Worm (Caenorhabditis elegans): ENCODE measurements around the gene F35G12.12.

F35G12.12 gene

DNA sequence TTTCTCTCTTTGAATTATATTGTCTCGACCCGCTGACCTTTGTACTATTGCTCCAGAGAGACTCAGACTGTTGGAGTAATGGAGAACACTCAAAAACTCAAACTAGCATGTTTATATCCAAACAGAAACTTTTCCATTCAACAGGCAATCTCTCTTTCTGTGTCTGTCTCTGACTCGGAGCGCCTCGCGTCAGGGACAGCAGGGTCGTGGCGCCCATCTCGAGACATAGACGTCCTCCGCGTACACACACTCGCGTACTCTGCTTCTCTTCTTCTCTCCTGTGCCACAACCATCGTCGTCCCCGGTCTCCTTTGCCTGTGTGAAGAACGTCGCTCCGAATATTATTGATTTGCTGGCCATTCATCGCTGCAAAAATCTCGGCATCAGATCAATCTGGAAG is 29.6 kb upstream of the F35G12.12 start:
- TF ChIP-seq drap-1 (GFP tag; optimal IDR thresholded peaks at IDR 0.05) (no peak), pha-4 (tag; optimal IDR thresholded peaks at IDR 0.05) (peak; percentile 33)

DNA sequence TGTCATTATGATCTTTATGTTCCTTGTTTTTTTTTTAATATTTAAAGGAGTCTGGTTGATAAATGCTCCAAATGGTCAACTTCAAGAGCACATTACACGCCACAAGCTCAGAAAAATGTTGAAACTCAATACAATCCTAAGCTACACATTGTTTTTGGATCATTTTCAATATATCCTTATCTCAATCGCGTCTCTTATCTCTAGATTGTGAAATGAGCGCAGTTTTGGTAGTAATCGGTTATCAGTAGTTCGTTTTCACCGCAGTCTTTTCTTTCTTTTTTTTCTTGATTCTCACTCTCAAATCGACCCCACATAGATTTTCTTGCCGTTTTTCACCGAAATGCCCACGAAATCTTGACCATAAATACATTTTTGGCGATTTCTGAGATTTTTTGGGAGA is 28.7 kb upstream of the F35G12.12 start:
- TF ChIP-seq blmp-1 (tag; optimal IDR thresholded peaks at IDR 0.05), result no peak
- no peak for TF ChIP-seq elt-1 (tag; optimal IDR thresholded peaks at IDR 0.05; ENCODE audit: borderline replicate concordance, insufficient read depth)
- no peak for TF ChIP-seq M03D4.4 (tag; optimal IDR thresholded peaks at IDR 0.05)
- no peak for TF ChIP-seq drap-1 (GFP tag; optimal IDR thresholded peaks at IDR 0.05)
- no peak for TF ChIP-seq sptf-1 (tag; optimal IDR thresholded peaks at IDR 0.05)
- TF ChIP-seq lin-13 (tag; optimal IDR thresholded peaks at IDR 0.05), result no peak

DNA sequence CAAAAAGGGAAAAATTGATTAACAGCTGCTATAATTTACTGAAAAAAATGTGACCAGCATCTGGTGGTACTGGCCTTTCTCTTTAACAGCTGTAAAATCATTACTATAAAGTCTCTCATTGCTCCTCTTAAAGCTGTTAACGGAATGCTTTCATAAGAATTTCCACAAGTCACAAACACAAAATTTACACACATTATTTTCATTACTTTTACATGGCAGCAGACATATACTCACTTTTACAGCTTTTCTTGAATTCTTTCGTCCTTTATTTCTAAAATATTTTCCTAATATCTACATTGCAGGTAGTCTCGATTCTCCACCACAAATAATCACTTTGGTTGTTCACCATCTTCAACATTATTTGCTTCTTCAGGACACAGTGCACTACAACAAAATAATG is 28.3 kb upstream of the F35G12.12 start, which contains the start of gene imph-1:
imph-1 (plus strand) TSS at position 301 of the 400 bp plus-strand sequence.
- no peak for TF ChIP-seq zip-8 (tag; optimal IDR thresholded peaks at IDR 0.05)
- TF ChIP-seq unc-39 (tag; optimal IDR thresholded peaks at IDR 0.05), result no peak
- no peak for TF ChIP-seq ceh-43 (GFP tag; optimal IDR thresholded peaks at IDR 0.05)
- no peak for TF ChIP-seq mls-2 (tag; optimal IDR thresholded peaks at IDR 0.05)
- no peak for TF ChIP-seq drap-1 (GFP tag; optimal IDR thresholded peaks at IDR 0.05)
- no peak for TF ChIP-seq flh-1 (GFP tag; optimal IDR thresholded peaks at IDR 0.05)
- no peak for TF ChIP-seq lin-13 (tag; optimal IDR thresholded peaks at IDR 0.05)
- no peak for TF ChIP-seq cnd-1 (tag; optimal IDR thresholded peaks at IDR 0.05)
- no peak for TF ChIP-seq nhr-2 (tag; optimal IDR thresholded peaks at IDR 0.05)
- no peak for TF ChIP-seq unc-62 (GFP tag; optimal IDR thresholded peaks at IDR 0.05)
- TF ChIP-seq blmp-1 (tag; optimal IDR thresholded peaks at IDR 0.05), result no peak

DNA sequence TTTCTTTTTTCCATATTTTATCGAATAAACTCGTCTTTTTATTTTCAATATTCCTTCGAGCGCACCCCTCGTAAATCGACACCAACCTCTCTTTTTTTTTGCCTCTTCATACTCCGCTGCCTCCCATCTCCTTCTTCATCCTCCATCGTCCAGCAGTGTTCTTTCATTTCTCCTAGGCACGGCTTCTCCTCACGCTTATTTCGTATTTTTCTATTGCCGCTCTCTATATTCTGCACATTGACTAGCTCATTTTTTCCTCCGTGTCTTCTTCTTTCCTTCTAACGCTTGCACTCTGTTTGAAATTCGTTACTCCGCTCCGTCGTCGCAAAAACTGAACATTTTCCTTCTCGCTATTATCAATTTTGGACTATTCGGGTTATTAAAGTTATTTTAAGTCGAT is 26.2 kb upstream of the F35G12.12 start:
- TF ChIP-seq drap-1 (GFP tag; optimal IDR thresholded peaks at IDR 0.05) (no peak), ces-1 (GFP tag; optimal IDR thresholded peaks at IDR 0.05) (peak; percentile 3)

DNA sequence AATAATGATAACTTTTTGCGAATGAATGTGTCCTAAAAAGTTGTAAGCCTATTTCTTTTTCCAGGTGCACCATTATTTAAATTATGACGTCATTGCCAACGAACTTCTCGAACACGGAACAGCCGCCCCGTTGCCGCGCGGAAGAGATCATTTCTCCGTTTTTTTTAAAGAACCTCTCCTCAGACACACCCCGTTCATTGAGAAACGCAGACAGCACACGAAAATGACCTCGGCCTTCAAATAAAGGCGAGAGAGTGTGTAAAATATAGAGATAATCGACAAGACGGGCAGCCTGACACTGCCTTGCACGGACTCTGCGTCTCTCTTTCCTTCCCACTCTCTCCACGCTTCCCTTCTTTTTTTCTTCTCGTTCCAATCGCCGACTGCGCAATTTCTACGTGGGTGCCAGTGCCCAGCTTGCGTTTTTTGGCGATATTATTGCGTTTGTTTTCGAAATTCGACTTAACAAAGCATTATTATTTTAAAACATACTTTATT is 21.2 kb upstream of the F35G12.12 start:
- TF ChIP-seq unc-39 (tag; optimal IDR thresholded peaks at IDR 0.05) (no peak), ces-1 (GFP tag; optimal IDR thresholded peaks at IDR 0.05) (peak; percentile 37), drap-1 (GFP tag; optimal IDR thresholded peaks at IDR 0.05) (peak; percentile 3), unc-62 (GFP tag; optimal IDR thresholded peaks at IDR 0.05) (peak; percentile 69), lsy-2 (tag; optimal IDR thresholded peaks at IDR 0.05) (peak; percentile 41), zip-8 (tag; optimal IDR thresholded peaks at IDR 0.05) (peak; percentile 75), mep-1 (tag; optimal IDR thresholded peaks at IDR 0.05) (peak; percentile 51), elt-1 (tag; optimal IDR thresholded peaks at IDR 0.05; ENCODE audit: borderline replicate concordance, insufficient read depth) (peak; percentile 15), nhr-12 (tag; optimal IDR thresholded peaks at IDR 0.05) (no peak), mls-2 (tag; optimal IDR thresholded peaks at IDR 0.05) (no peak), bed-3 (GFP tag; optimal IDR thresholded peaks at IDR 0.05) (no peak), lin-13 (tag; optimal IDR thresholded peaks at IDR 0.05) (peak; percentile 8), sptf-1 (tag; optimal IDR thresholded peaks at IDR 0.05) (no peak), unc-120 (tag; optimal IDR thresholded peaks at IDR 0.05; ENCODE audit: poor library complexity, severe bottlenecking) (peak; percentile 28), hlh-1 (tag; optimal IDR thresholded peaks at IDR 0.05) (peak; percentile 86)

DNA sequence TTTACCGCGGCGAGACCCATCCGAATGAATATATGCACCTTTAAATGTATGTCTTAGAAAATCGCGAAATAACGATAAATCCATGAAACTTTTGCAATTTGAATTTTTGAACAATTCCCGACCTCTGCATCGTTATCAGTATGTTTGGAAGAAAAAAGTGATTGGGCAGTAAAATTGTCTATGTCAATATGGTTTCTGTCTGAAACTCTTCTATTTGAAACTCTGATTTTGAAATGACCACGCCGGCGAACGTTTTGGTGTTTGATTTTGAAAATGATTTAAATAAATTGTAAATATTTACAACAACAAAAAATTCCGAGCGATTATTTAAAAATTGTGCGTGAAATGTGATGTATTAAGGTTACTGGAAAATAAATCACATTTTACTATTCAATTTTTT is 20.3 kb upstream of the F35G12.12 start:
- TF ChIP-seq pha-4 (tag; optimal IDR thresholded peaks at IDR 0.05), result no peak

DNA sequence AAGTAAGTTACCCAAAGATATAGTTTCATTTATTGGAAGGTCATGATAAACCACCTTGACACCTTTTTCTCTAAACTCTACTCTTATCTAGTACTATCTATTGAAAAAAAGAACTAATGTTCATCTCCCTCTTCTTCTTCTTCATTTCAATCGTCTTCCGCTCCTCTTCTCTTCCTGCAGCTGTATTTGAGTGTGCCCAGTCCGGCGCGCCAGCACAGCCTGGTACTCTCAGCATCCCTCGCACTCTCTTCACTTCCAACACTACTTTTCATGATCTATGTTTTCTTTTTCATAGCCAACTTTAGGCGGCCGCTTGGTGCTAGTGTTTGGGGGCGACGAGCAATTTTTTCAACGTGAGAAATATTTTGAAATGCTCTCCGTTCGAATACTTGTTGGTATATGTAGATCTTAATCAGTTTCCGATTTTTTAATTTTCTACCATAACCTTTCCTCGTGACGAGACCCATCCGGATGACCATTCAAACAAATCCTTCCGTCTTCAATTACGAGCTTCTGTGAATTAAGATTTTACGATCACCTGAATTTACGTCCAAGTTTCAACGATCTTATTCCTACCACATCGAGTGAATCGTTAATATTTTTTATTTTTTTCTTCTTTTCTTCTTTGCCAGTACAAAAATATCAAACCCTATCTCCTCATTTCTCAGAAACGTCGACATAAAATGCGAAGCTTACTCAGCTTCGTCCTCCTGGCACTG is 19.4 kb upstream of the F35G12.12 start, which contains the start of gene pan-1:
pan-1 (plus strand) TSS at position 669 of the 719 bp plus-strand sequence.
- no peak for TF ChIP-seq lin-32 (GFP tag; optimal IDR thresholded peaks at IDR 0.05)
- TF ChIP-seq blmp-1 (tag; optimal IDR thresholded peaks at IDR 0.05), result no peak
- peak; percentile 76 for TF ChIP-seq ham-2 (GFP tag; optimal IDR thresholded peaks at IDR 0.05)
- TF ChIP-seq nhr-28 (tag; optimal IDR thresholded peaks at IDR 0.05), result no peak
- peak; percentile 89 for TF ChIP-seq unc-120 (tag; optimal IDR thresholded peaks at IDR 0.05; ENCODE audit: poor library complexity, severe bottlenecking)

Data from whole organism, mixed stage, embryonic.